Fruit fly (Drosophila melanogaster) whole organism, prepupa: Measurements from ENCODE around the gene cd.

ENCODE experiments used
- CG10631 ChIP-seq: fragments of 200-800 bp; sonication (Bioruptor generic); optimal IDR thresholded peaks from 2 replicates; lab custom pipeline; 2016; ENCODE audit warnings: missing biosample characterization, missing genetic modification characterization
- CG10669 ChIP-seq: fragments of 200-800 bp; sonication (Bioruptor generic); optimal IDR thresholded peaks from 3 replicates; lab custom pipeline; 2018; ENCODE audit warnings: missing biosample characterization, mild to moderate bottlenecking, missing genetic modification characterization, moderate library complexity
- CG11762 ChIP-seq: fragments of 200-800 bp; sonication (Bioruptor generic); optimal IDR thresholded peaks from 3 replicates; lab custom pipeline; 2016; ENCODE audit warnings: missing biosample characterization, missing genetic modification characterization; ENCODE audit not compliant: insufficient read depth
- CG1621 ChIP-seq: fragments of 200-800 bp; sonication (Bioruptor generic); optimal IDR thresholded peaks from 3 replicates; lab custom pipeline; 2018; ENCODE audit warnings: missing biosample characterization, mild to moderate bottlenecking, missing genetic modification characterization
- CG16779 ChIP-seq: fragments of 200-800 bp; sonication (Bioruptor generic); optimal IDR thresholded peaks from 3 replicates; lab custom pipeline; 2017; ENCODE audit warnings: missing biosample characterization, mild to moderate bottlenecking, missing genetic modification characterization
- CG3032 ChIP-seq: fragments of 200-800 bp; optimal IDR thresholded peaks from 2 replicates; lab custom pipeline; 2019; ENCODE audit warnings: missing biosample characterization, mild to moderate bottlenecking, missing genetic modification characterization, moderate library complexity
- CG31627 ChIP-seq: fragments of 200-800 bp; sonication (Bioruptor generic); optimal IDR thresholded peaks from 3 replicates; lab custom pipeline; 2016; ENCODE audit warnings: missing biosample characterization, missing genetic modification characterization
- CG32006 ChIP-seq: fragments of 200-800 bp; sonication (Bioruptor generic); optimal IDR thresholded peaks from 3 replicates; lab custom pipeline; 2017; ENCODE audit warnings: missing biosample characterization, mild to moderate bottlenecking, missing genetic modification characterization
- CG34406 ChIP-seq: fragments of 200-800 bp; sonication (Bioruptor generic); optimal IDR thresholded peaks from 3 replicates; lab custom pipeline; 2016; ENCODE audit warnings: missing biosample characterization, missing genetic modification characterization
- CG3919 ChIP-seq: fragments of 200-800 bp; sonication (Bioruptor generic); optimal IDR thresholded peaks from 3 replicates; lab custom pipeline; 2016; ENCODE audit warnings: missing biosample characterization, missing genetic modification characterization
- CG6163 ChIP-seq: fragments of 200-800 bp; sonication (Bioruptor generic); IDR thresholded peaks from 3 replicates; pipeline ENCODE4 v1.3.6; 2022; ENCODE audit warnings: missing biosample characterization, missing genetic modification characterization
- CG6792 ChIP-seq: fragments of 200-800 bp; sonication (Bioruptor generic); optimal IDR thresholded peaks from 3 replicates; lab custom pipeline; 2016; ENCODE audit warnings: missing biosample characterization, missing genetic modification characterization
- CG6808 ChIP-seq: fragments of 200-800 bp; sonication (Bioruptor generic); optimal IDR thresholded peaks from 3 replicates; lab custom pipeline; 2017; ENCODE audit warnings: missing biosample characterization, missing genetic modification characterization, mild to moderate bottlenecking, moderate library complexity, missing genetic modification reagents
- CG6854 ChIP-seq: fragments of 200-800 bp; sonication (Bioruptor generic); optimal IDR thresholded peaks from 2 replicates; lab custom pipeline; 2017; ENCODE audit warnings: missing biosample characterization, mild to moderate bottlenecking, missing genetic modification characterization
- CG7368 ChIP-seq: fragments of 200-800 bp; sonication (Bioruptor generic); optimal IDR thresholded peaks from 3 replicates; lab custom pipeline; 2016; ENCODE audit warnings: missing biosample characterization, missing genetic modification characterization
- CG8119 ChIP-seq: fragments of 200-800 bp; sonication (Bioruptor generic); IDR thresholded peaks from 3 replicates; pipeline ENCODE4 v1.3.6; 2022; ENCODE audit warnings: missing biosample characterization, missing genetic modification characterization
- CG8319 ChIP-seq: fragments of 200-800 bp; sonication (Bioruptor generic); optimal IDR thresholded peaks from 3 replicates; lab custom pipeline; 2016; ENCODE audit warnings: missing biosample characterization, missing genetic modification characterization
- CG8632 ChIP-seq: fragments of 200-800 bp; sonication (Bioruptor generic); optimal IDR thresholded peaks from 3 replicates; lab custom pipeline; 2016; ENCODE audit warnings: missing biosample characterization, missing genetic modification characterization
- CG9139 ChIP-seq: fragments of 200-800 bp; sonication (Bioruptor generic); optimal IDR thresholded peaks from 3 replicates; lab custom pipeline; 2017; ENCODE audit warnings: missing biosample characterization, mild to moderate bottlenecking, missing genetic modification characterization
- Eip75B ChIP-seq: fragments of 200-800 bp; sonication (Bioruptor generic); optimal IDR thresholded peaks from 3 replicates; lab custom pipeline; 2016; ENCODE audit warnings: missing biosample characterization, missing genetic modification characterization
- Eip78C ChIP-seq: fragments of 200-800 bp; sonication (Bioruptor generic); peaks from one replicate; lab custom pipeline; 2016; ENCODE audit warnings: missing biosample characterization, missing genetic modification characterization
- Eip93F ChIP-seq: fragments of 200-800 bp; sonication (Bioruptor generic); optimal IDR thresholded peaks from 2 replicates; lab custom pipeline; 2016; ENCODE audit warnings: missing biosample characterization, mild to moderate bottlenecking, missing genetic modification characterization
- Ets21C ChIP-seq: fragments of 200-800 bp; sonication (Bioruptor generic); optimal IDR thresholded peaks from 3 replicates; lab custom pipeline; 2016; ENCODE audit warnings: missing biosample characterization, missing genetic modification characterization
- Ets96B ChIP-seq: fragments of 200-800 bp; optimal IDR thresholded peaks from 2 replicates; lab custom pipeline; 2019; ENCODE audit warnings: missing biosample characterization, mild to moderate bottlenecking, missing genetic modification characterization, moderate library complexity
- Gug ChIP-seq: fragments of 200-800 bp; sonication (Bioruptor generic); IDR thresholded peaks from 2 replicates; pipeline ENCODE4 v1.3.6; 2022; ENCODE audit warnings: missing biosample characterization, missing genetic modification characterization
- Hr38 ChIP-seq: sonication (Bioruptor generic); optimal IDR thresholded peaks from 2 replicates; lab custom pipeline; 2016; ENCODE audit warnings: missing biosample characterization, missing genetic modification characterization
- Hr39 ChIP-seq: fragments of 200-800 bp; sonication (Bioruptor generic); optimal IDR thresholded peaks from 2 replicates; lab custom pipeline; 2016; ENCODE audit warnings: missing biosample characterization, missing genetic modification characterization
- Hr4 ChIP-seq: fragments of 200-800 bp; sonication (Bioruptor generic); optimal IDR thresholded peaks from 3 replicates; lab custom pipeline; 2016; ENCODE audit warnings: missing biosample characterization, missing genetic modification characterization
- Lpt ChIP-seq: fragments of 200-800 bp; sonication (Bioruptor generic); optimal IDR thresholded peaks from 3 replicates; lab custom pipeline; 2016; ENCODE audit warnings: missing biosample characterization, missing genetic modification characterization
- OdsH ChIP-seq: fragments of 200-800 bp; sonication (Bioruptor generic); optimal IDR thresholded peaks from 3 replicates; lab custom pipeline; 2016; ENCODE audit warnings: missing biosample characterization, missing genetic modification characterization
- Smox ChIP-seq: fragments of 200-800 bp; sonication (Bioruptor generic); optimal IDR thresholded peaks from 3 replicates; lab custom pipeline; 2016; ENCODE audit warnings: missing biosample characterization, missing genetic modification characterization
- Sox14 ChIP-seq: fragments of 200-800 bp; sonication (Bioruptor generic); optimal IDR thresholded peaks from 3 replicates; lab custom pipeline; 2016; ENCODE audit warnings: missing biosample characterization, missing genetic modification characterization
- Sox15 ChIP-seq: fragments of 200-800 bp; sonication (Bioruptor generic); optimal IDR thresholded peaks from 3 replicates; lab custom pipeline; 2016; ENCODE audit warnings: missing biosample characterization, missing genetic modification characterization
- achi ChIP-seq: fragments of 200-800 bp; sonication (Bioruptor generic); optimal IDR thresholded peaks from 3 replicates; lab custom pipeline; 2016; ENCODE audit warnings: missing biosample characterization, missing genetic modification characterization
- cyc ChIP-seq: fragments of 200-800 bp; sonication (Bioruptor generic); optimal IDR thresholded peaks from 3 replicates; lab custom pipeline; 2016; ENCODE audit warnings: missing biosample characterization, missing genetic modification characterization
- dac ChIP-seq: fragments of 200-800 bp; sonication (Bioruptor generic); optimal IDR thresholded peaks from 2 replicates; lab custom pipeline; 2017; ENCODE audit warnings: missing biosample characterization, mild to moderate bottlenecking, missing genetic modification characterization
- dsx ChIP-seq: fragments of 200-800 bp; optimal IDR thresholded peaks from 3 replicates; lab custom pipeline; 2019; ENCODE audit warnings: missing biosample characterization, mild to moderate bottlenecking, missing genetic modification characterization, moderate library complexity; ENCODE audit not compliant: poor library complexity, severe bottlenecking
- esn ChIP-seq: fragments of 200-800 bp; sonication (Bioruptor generic); optimal IDR thresholded peaks from 2 replicates; lab custom pipeline; 2016; ENCODE audit warnings: missing biosample characterization, mild to moderate bottlenecking, missing genetic modification characterization, moderate library complexity
- fd59A ChIP-seq: fragments of 200-800 bp; sonication (Bioruptor generic); optimal IDR thresholded peaks from 2 replicates; lab custom pipeline; 2017; ENCODE audit warnings: missing biosample characterization, mild to moderate bottlenecking, missing genetic modification characterization, missing genetic modification reagents
- fd85E ChIP-seq: fragments of 200-800 bp; sonication (Bioruptor generic); optimal IDR thresholded peaks from 3 replicates; lab custom pipeline; 2016; ENCODE audit warnings: missing biosample characterization, missing genetic modification characterization
- fkh ChIP-seq: fragments of 200-800 bp; sonication (Bioruptor generic); optimal IDR thresholded peaks from 3 replicates; lab custom pipeline; 2017; ENCODE audit warnings: missing biosample characterization, mild to moderate bottlenecking, missing genetic modification characterization, moderate library complexity
- lz ChIP-seq: fragments of 200-800 bp; sonication (Bioruptor generic); optimal IDR thresholded peaks from 3 replicates; lab custom pipeline; 2016; ENCODE audit warnings: missing biosample characterization, missing genetic modification characterization
- pdm3 ChIP-seq: fragments of 200-800 bp; sonication (Bioruptor generic); optimal IDR thresholded peaks from 3 replicates; lab custom pipeline; 2016; ENCODE audit warnings: missing biosample characterization, missing genetic modification characterization
- spab ChIP-seq: fragments of 200-800 bp; sonication (Bioruptor generic); optimal IDR thresholded peaks from 2 replicates; lab custom pipeline; 2017; ENCODE audit warnings: missing biosample characterization, mild to moderate bottlenecking, missing genetic modification characterization, missing genetic modification reagents
- ss ChIP-seq, 2 experiments: fragments of 200-800 bp; sonication (Bioruptor generic); optimal IDR thresholded peaks; 2 replicates in 1 of 2; 3 replicates in 1 of 2; lab custom pipeline; 2017 to 2018; ENCODE audit warnings: mild to moderate bottlenecking in 2 of 2, missing biosample characterization in 2 of 2, missing genetic modification characterization in 2 of 2, moderate library complexity in 1 of 2
- svp ChIP-seq: fragments of 200-800 bp; sonication (Bioruptor generic); peaks from one replicate; lab custom pipeline; 2016; ENCODE audit warnings: missing biosample characterization, missing genetic modification characterization

cd gene

DNA sequence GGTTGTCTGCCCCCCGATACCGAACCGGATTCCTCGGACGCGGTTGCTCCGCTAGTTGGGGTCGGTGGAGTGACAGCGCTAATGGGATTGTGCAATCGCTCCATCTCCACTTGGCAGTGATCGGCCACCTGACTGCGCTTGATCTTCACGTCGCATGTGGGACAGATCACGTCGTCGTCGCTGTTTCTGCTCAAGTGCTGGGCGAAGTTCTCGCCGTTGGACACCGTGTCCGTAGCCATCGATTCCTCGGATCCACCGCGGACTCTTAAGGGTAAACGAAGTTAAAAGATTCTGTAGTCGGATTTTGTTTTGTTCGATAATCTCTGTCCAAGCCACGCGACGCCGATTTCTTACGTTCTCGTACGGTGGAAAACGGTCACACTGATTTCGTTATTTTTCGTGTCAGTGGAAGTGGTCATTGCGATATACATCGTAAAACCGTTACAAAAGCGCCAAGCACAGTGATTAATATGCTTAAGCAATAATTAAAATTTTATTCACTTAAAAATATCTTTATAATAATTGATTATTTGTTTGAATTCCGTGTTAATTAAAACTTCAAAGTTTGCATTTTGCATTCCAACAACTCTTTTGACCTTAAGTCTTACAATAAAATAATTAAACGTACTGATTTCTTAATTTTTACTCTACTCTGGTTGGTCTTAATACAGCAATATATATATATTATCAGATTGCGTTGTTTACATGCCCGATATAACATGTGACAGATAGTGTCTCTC lies 31.4 kb downstream of the cd start, which contains the start of gene RNF220 (continued):
- TF ChIP-seq esn (peak; percentile 28), CG7368 (GFP tag; lab: Kevin White, UChicago) (no peak), CG9139 (GFP tag; lab: Kevin White, UChicago) (no peak), CG6163 (GFP tag; lab: Robert Waterston, UW) (no peak), CG32006 (GFP tag; lab: Kevin White, UChicago) (peak; percentile 48), Eip93F (GFP tag; lab: Kevin White, UChicago) (no peak), Sox14 (GFP tag; lab: Kevin White, UChicago) (no peak), lz (no peak), CG8632 (peak; percentile 23), Gug (GFP tag; lab: Robert Waterston, UW) (no peak), spab (GFP tag; lab: Kevin White, UChicago) (no peak), dac (GFP tag; lab: Kevin White, UChicago) (no peak), Sox15 (GFP tag; lab: Kevin White, UChicago) (peak; percentile 37), fd59A (GFP tag; lab: Kevin White, UChicago) (no peak), Lpt (GFP tag; lab: Kevin White, UChicago) (no peak), CG34406 (GFP tag; lab: Kevin White, UChicago) (peak; percentile 12), ss (GFP tag; optimal IDR thresholded peaks at IDR 0.05; lab: Kevin White, UChicago) (no peak), CG3919 (GFP tag; lab: Kevin White, UChicago) (no peak), CG6808 (GFP tag; lab: Kevin White, UChicago) (no peak), Hr38 (GFP tag; lab: Kevin White, UChicago) (no peak), CG31627 (GFP tag; lab: Kevin White, UChicago) (no peak)

DNA sequence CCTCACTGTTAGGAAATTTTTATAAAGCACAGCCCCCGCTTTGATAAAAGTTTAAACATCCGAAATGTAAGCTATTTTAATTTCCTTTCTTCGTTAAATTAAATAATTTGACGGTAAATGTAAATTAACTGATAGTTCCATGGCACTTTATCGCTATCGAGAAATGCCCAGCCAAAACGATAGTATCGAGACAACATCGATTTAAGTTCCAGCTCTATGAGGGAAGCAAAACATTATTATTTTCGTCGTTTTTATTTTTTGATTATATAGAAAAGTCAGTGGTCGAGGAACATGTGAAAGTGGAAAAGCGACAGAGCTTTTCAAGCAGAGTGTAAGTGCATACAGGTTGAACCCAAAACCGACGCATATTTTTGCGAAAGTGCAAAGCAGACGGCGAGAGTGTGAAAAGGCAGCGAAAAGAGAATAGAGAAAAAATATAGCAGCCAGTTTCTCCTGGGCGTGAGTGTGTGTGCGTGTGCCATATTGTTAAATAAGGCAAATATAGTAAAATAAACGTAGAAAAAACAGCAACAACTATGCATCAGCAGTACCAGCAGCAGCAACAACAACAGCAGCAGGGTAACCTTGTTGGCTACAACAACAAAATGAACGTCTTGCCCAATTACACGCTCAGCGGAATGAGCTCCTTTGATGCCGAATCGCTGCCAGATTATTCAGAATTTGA lies 32.2 kb downstream of the cd start, which contains the start of gene CG45049:
Gene CG45049, plus strand, starts transcription at position 197 of the 685 bp plus-strand sequence.
- TF ChIP-seq Lpt (GFP tag; lab: Kevin White, UChicago) = no peak
- TF ChIP-seq Smox = no peak
- TF ChIP-seq CG9139 (GFP tag; lab: Kevin White, UChicago) = no peak
- TF ChIP-seq CG8319 (GFP tag; lab: Kevin White, UChicago) = no peak
- TF ChIP-seq fd59A (GFP tag; lab: Kevin White, UChicago) = no peak
- TF ChIP-seq CG6808 (GFP tag; lab: Kevin White, UChicago) = no peak
- no peak for TF ChIP-seq Hr38 (GFP tag; lab: Kevin White, UChicago)
- no peak for TF ChIP-seq pdm3 (GFP tag; lab: Kevin White, UChicago)
- TF ChIP-seq fkh (GFP tag; lab: Kevin White, UChicago) = peak; percentile 63
- no peak for TF ChIP-seq ss (GFP tag; optimal IDR thresholded peaks at IDR 0.05; lab: Kevin White, UChicago)
- TF ChIP-seq CG10669 = no peak
- no peak for TF ChIP-seq dac (GFP tag; lab: Kevin White, UChicago)
- no peak for TF ChIP-seq esn
- TF ChIP-seq Eip78C (GFP tag; lab: Kevin White, UChicago) = peak; percentile 35
- TF ChIP-seq CG16779 (tag; lab: Kevin White, UChicago) = peak; percentile 2
- peak; percentile 34 for TF ChIP-seq CG10631 (GFP tag; lab: Kevin White, UChicago)
- no peak for TF ChIP-seq CG11762 (GFP tag; lab: Kevin White, UChicago)
- peak; percentile 4 for TF ChIP-seq Hr4 (GFP tag; lab: Kevin White, UChicago)
- no peak for TF ChIP-seq dsx (GFP tag; lab: Kevin White, UChicago)
- TF ChIP-seq CG3919 (GFP tag; lab: Kevin White, UChicago) = peak; percentile 13
- TF ChIP-seq CG8119 (GFP tag; lab: Robert Waterston, UW) = no peak
- no peak for TF ChIP-seq svp (GFP tag; lab: Kevin White, UChicago)
- TF ChIP-seq OdsH = no peak
- TF ChIP-seq CG7368 (GFP tag; lab: Kevin White, UChicago) = no peak
- no peak for TF ChIP-seq CG6854
- peak; percentile 9 for TF ChIP-seq Ets21C (GFP tag; lab: Kevin White, UChicago)
- peak; percentile 26 for TF ChIP-seq lz
- no peak for TF ChIP-seq fd85E
- TF ChIP-seq Ets96B (tag; lab: Kevin White, UChicago) = no peak
- TF ChIP-seq Eip93F (GFP tag; lab: Kevin White, UChicago) = no peak
- no peak for TF ChIP-seq cyc
- TF ChIP-seq CG34406 (GFP tag; lab: Kevin White, UChicago) = no peak
- TF ChIP-seq CG6792 = no peak
- TF ChIP-seq achi (GFP tag; lab: Kevin White, UChicago) = no peak
- no peak for TF ChIP-seq CG1621 (tag; lab: Kevin White, UChicago)
- TF ChIP-seq Eip75B (GFP tag; lab: Kevin White, UChicago) = no peak
- no peak for TF ChIP-seq CG3032
- TF ChIP-seq Hr39 (GFP tag; lab: Kevin White, UChicago) = peak; percentile 31
